Worm (Caenorhabditis elegans) whole organism, young adult: Measurements from ENCODE around the gene pot-1.

ENCODE experiments used
- B0019.2 ChIP-seq: fragments of 200-800 bp; sonication (Bioruptor generic); conservative IDR thresholded peaks from 2 replicates; pipeline ENCODE4 v1.3.6; 2022; ENCODE audit warnings: missing genetic modification reagents, missing genetic modification characterization, missing compliant biosample characterization
- B0261.1 ChIP-seq: sonication (generic microtip); optimal IDR thresholded peaks from 2 replicates; lab custom pipeline; 2016; ENCODE audit warnings: mild to moderate bottlenecking, missing genetic modification characterization, moderate library complexity, missing compliant biosample characterization
- C06A6.2 ChIP-seq: fragments of 200-800 bp; sonication (Bioruptor generic); conservative IDR thresholded peaks from 2 replicates; pipeline ENCODE4 v1.3.6; 2022; ENCODE audit warnings: missing genetic modification characterization, missing compliant biosample characterization
- C17E4.6 ChIP-seq: fragments of 200-800 bp; sonication (Bioruptor generic); IDR thresholded peaks from 2 replicates; pipeline ENCODE4 v1.3.6; 2022; ENCODE audit warnings: missing genetic modification reagents, missing genetic modification characterization, missing compliant biosample characterization
- F22D6.2 ChIP-seq: sonication (generic microtip); optimal IDR thresholded peaks from 2 replicates; lab custom pipeline; 2016; ENCODE audit warnings: mild to moderate bottlenecking, missing genetic modification characterization, missing compliant biosample characterization
- F33H1.4 ChIP-seq: fragments of 200-800 bp; sonication (Bioruptor generic); IDR thresholded peaks from 2 replicates; pipeline ENCODE4 v1.3.6; 2022; ENCODE audit warnings: missing genetic modification reagents, missing genetic modification characterization, missing compliant biosample characterization
- F57C9.4 ChIP-seq: sonication (generic microtip); optimal IDR thresholded peaks from 2 replicates; lab custom pipeline; 2017; ENCODE audit warnings: mild to moderate bottlenecking, missing genetic modification characterization, missing compliant biosample characterization
- K11D2.4 ChIP-seq: fragments of 200-800 bp; sonication (Bioruptor generic); IDR thresholded peaks from 2 replicates; pipeline ENCODE4 v1.3.6; 2022; ENCODE audit warnings: missing genetic modification reagents, missing genetic modification characterization, missing compliant biosample characterization
- akir-1 ChIP-seq: fragments of 200-800 bp; sonication (Bioruptor generic); optimal IDR thresholded peaks from 2 replicates; lab custom pipeline; 2018; ENCODE audit warnings: mild to moderate bottlenecking, missing genetic modification characterization, moderate library complexity, missing compliant biosample characterization
- aptf-3 ChIP-seq: fragments of 200-800 bp; sonication (Bioruptor generic); IDR thresholded peaks from 2 replicates; pipeline ENCODE4 v1.3.6; 2022; ENCODE audit warnings: missing genetic modification characterization, missing compliant biosample characterization
- athp-1 ChIP-seq: sonication (generic microtip); optimal IDR thresholded peaks from 2 replicates; lab custom pipeline; 2017; ENCODE audit warnings: mild to moderate bottlenecking, missing genetic modification characterization, missing compliant biosample characterization
- attf-6 ChIP-seq: fragments of 200-800 bp; sonication (Bioruptor generic); IDR thresholded peaks from 2 replicates; pipeline ENCODE4 v1.3.6; 2022; ENCODE audit warnings: missing genetic modification reagents, missing genetic modification characterization, missing compliant biosample characterization
- bed-2 ChIP-seq: fragments of 200-800 bp; sonication (Bioruptor generic); IDR thresholded peaks from 2 replicates; pipeline ENCODE4 v1.3.6; 2022; ENCODE audit warnings: missing genetic modification reagents, missing genetic modification characterization, missing compliant biosample characterization
- ceh-27 ChIP-seq: fragments of 200-800 bp; sonication (Bioruptor generic); optimal IDR thresholded peaks from 2 replicates; lab custom pipeline; 2018; ENCODE audit warnings: mild to moderate bottlenecking, missing genetic modification characterization, moderate library complexity, missing compliant biosample characterization
- ceh-91 ChIP-seq: fragments of 200-800 bp; sonication (Bioruptor generic); IDR thresholded peaks from 2 replicates; pipeline ENCODE4 v1.3.6; 2022; ENCODE audit warnings: missing genetic modification reagents, missing genetic modification characterization, missing compliant biosample characterization
- chd-7 ChIP-seq: sonication (generic microtip); optimal IDR thresholded peaks from 2 replicates; lab custom pipeline; 2016; ENCODE audit warnings: mild to moderate bottlenecking, missing genetic modification characterization, moderate library complexity, missing compliant biosample characterization
- efl-1 ChIP-seq: fragments of 150-350 bp; optimal IDR thresholded peaks from 2 replicates; lab custom pipeline; 2014; ENCODE audit warnings: missing biosample characterization, missing genetic modification reagents, missing genetic modification characterization
- egl-44 ChIP-seq: fragments of 200-800 bp; sonication (Bioruptor generic); IDR thresholded peaks from 2 replicates; pipeline ENCODE4 v1.3.6; 2022; ENCODE audit warnings: missing genetic modification reagents, missing genetic modification characterization, missing compliant biosample characterization
- egrh-3 ChIP-seq: fragments of 200-800 bp; sonication (Bioruptor generic); IDR thresholded peaks from 2 replicates; pipeline ENCODE4 v1.3.6; 2022; ENCODE audit warnings: missing genetic modification reagents, missing genetic modification characterization, missing compliant biosample characterization
- him-1 ChIP-seq: sonication (generic microtip); optimal IDR thresholded peaks from 2 replicates; lab custom pipeline; 2016; ENCODE audit warnings: missing genotype, missing genetic modification reagents, missing genetic modification characterization, missing compliant biosample characterization
- hlh-12 ChIP-seq: sonication (generic microtip); optimal IDR thresholded peaks from 2 replicates; lab custom pipeline; 2016; ENCODE audit warnings: missing genetic modification characterization, missing compliant biosample characterization
- hsf-1 ChIP-seq: fragments of 200-800 bp; sonication (Bioruptor generic); IDR thresholded peaks from 2 replicates; pipeline ENCODE4 v1.3.6; 2022; ENCODE audit warnings: missing genetic modification reagents, missing genetic modification characterization, missing compliant biosample characterization
- let-607 ChIP-seq, 2 experiments: fragments of 200-800 bp in 1 of 2; sonication (Bioruptor generic) in 1 of 2; sonication (generic microtip) in 1 of 2; optimal IDR thresholded peaks; 2 replicates each; lab custom pipeline; 2016 to 2018; ENCODE audit warnings: mild to moderate bottlenecking in 2 of 2, missing compliant biosample characterization in 2 of 2, missing genetic modification characterization in 2 of 2, moderate library complexity in 2 of 2, missing genotype in 1 of 2
- lin-26 ChIP-seq: fragments of 200-800 bp; sonication (Bioruptor generic); IDR thresholded peaks from 2 replicates; pipeline ENCODE4 v1.3.6; 2022; ENCODE audit warnings: missing genetic modification reagents, missing genetic modification characterization, missing compliant biosample characterization
- lin-40 ChIP-seq: sonication (generic microtip); optimal IDR thresholded peaks from 2 replicates; lab custom pipeline; 2016; ENCODE audit warnings: missing genetic modification characterization, mild to moderate bottlenecking, missing compliant biosample characterization, missing genotype, missing genetic modification reagents
- lir-1 ChIP-seq: fragments of 200-800 bp; sonication (Bioruptor generic); conservative IDR thresholded peaks from 2 replicates; pipeline ENCODE4 v1.3.6; 2022; ENCODE audit warnings: missing genetic modification reagents, missing genetic modification characterization, missing compliant biosample characterization
- mel-28 ChIP-seq: sonication (generic microtip); optimal IDR thresholded peaks from 2 replicates; lab custom pipeline; 2016; ENCODE audit warnings: borderline replicate concordance, mild to moderate bottlenecking, missing genetic modification characterization, missing compliant biosample characterization
- mxl-1 ChIP-seq: sonication (generic microtip); optimal IDR thresholded peaks from 2 replicates; lab custom pipeline; 2016; ENCODE audit warnings: missing genetic modification characterization, missing compliant biosample characterization
- nfya-2 ChIP-seq: fragments of 200-800 bp; sonication (Bioruptor generic); IDR thresholded peaks from 2 replicates; pipeline ENCODE4 v1.3.6; 2022; ENCODE audit warnings: missing genetic modification reagents, missing genetic modification characterization, missing compliant biosample characterization
- nhr-80 ChIP-seq: sonication (generic microtip); optimal IDR thresholded peaks from 2 replicates; lab custom pipeline; 2016; ENCODE audit warnings: missing genetic modification characterization, missing compliant biosample characterization
- nhr-90 ChIP-seq: sonication (generic microtip); optimal IDR thresholded peaks from 2 replicates; lab custom pipeline; 2016; ENCODE audit warnings: missing genotype, mild to moderate bottlenecking, missing genetic modification characterization, missing compliant biosample characterization
- pbrm-1 ChIP-seq: fragments of 200-800 bp; sonication (Bioruptor generic); IDR thresholded peaks from 2 replicates; pipeline ENCODE4 v1.3.6; 2022; ENCODE audit warnings: missing genetic modification reagents, missing genetic modification characterization, missing compliant biosample characterization
- repo-1 ChIP-seq: sonication (generic microtip); optimal IDR thresholded peaks from 2 replicates; lab custom pipeline; 2017; ENCODE audit warnings: mild to moderate bottlenecking, missing genetic modification characterization, missing compliant biosample characterization
- snpc-1.1 ChIP-seq: sonication (generic microtip); optimal IDR thresholded peaks from 2 replicates; lab custom pipeline; 2017; ENCODE audit warnings: missing genetic modification characterization, mild to moderate bottlenecking, missing compliant biosample characterization, antibody characterized with exemption, moderate library complexity, missing genotype, missing genetic modification reagents; ENCODE audit not compliant: insufficient read depth
- snpc-3.4 ChIP-seq: sonication (generic microtip); optimal IDR thresholded peaks from 2 replicates; lab custom pipeline; 2017; ENCODE audit warnings: missing genetic modification characterization, mild to moderate bottlenecking, missing compliant biosample characterization, antibody characterized with exemption, moderate library complexity, missing genotype, missing genetic modification reagents
- tbp1 ChIP-seq: fragments of 200-800 bp; sonication (Bioruptor generic); optimal IDR thresholded peaks from 2 replicates; lab custom pipeline; 2018; ENCODE audit warnings: mild to moderate bottlenecking, missing genetic modification characterization, missing compliant biosample characterization
- tbx-9 ChIP-seq: sonication (generic microtip); optimal IDR thresholded peaks from 2 replicates; lab custom pipeline; 2016; ENCODE audit warnings: borderline replicate concordance, missing genetic modification characterization, inconsistent platforms, missing compliant biosample characterization
- unc-130 ChIP-seq: sonication (generic microtip); optimal IDR thresholded peaks from 2 replicates; lab custom pipeline; 2016; ENCODE audit warnings: missing genetic modification reagents, missing genetic modification characterization, missing compliant biosample characterization
- xnd-1 ChIP-seq: sonication (generic microtip); optimal IDR thresholded peaks from 2 replicates; lab custom pipeline; 2016; ENCODE audit warnings: missing genotype, missing genetic modification reagents, missing genetic modification characterization, missing compliant biosample characterization
- ztf-26 ChIP-seq: sonication (generic microtip); optimal IDR thresholded peaks from 2 replicates; lab custom pipeline; 2017; ENCODE audit warnings: missing genetic modification characterization, missing compliant biosample characterization
- ztf-3 ChIP-seq: fragments of 200-800 bp; sonication (Bioruptor generic); optimal IDR thresholded peaks from 2 replicates; lab custom pipeline; 2018; ENCODE audit warnings: mild to moderate bottlenecking, missing genetic modification characterization, missing compliant biosample characterization

The pot-1 gene

ce11 chrIII:7178497-7178896, 45.0 kb upstream of the pot-1 start (continued):
- no peak for TF ChIP-seq bed-2
- TF ChIP-seq chd-7 (tag; lab: Kevin White, UChicago): no peak
- no peak for TF ChIP-seq lir-1 (GFP tag; lab: Robert Waterston, UW)
- TF ChIP-seq C17E4.6 (GFP tag; lab: Robert Waterston, UW): no peak
- TF ChIP-seq nhr-90: no peak
- TF ChIP-seq F33H1.4 (GFP tag; lab: Robert Waterston, UW): peak; percentile 49
- no peak for TF ChIP-seq mxl-1
- TF ChIP-seq ztf-26 (tag; lab: Kevin White, UChicago): no peak
- TF ChIP-seq nfya-2 (GFP tag; lab: Robert Waterston, UW): 0 out of 2 replicates have a peak, but pooled peaks have one; percentile 54
- peak; percentile 3 for TF ChIP-seq snpc-3.4 (tag; lab: Kevin White, UChicago)
- TF ChIP-seq xnd-1 (tag; lab: Kevin White, UChicago): no peak
- no peak for TF ChIP-seq K11D2.4
- no peak for TF ChIP-seq him-1 (tag; lab: Kevin White, UChicago)
- no peak for TF ChIP-seq unc-130 (GFP tag; lab: Kevin White, UChicago)
- TF ChIP-seq athp-1 (tag; lab: Kevin White, UChicago): peak; percentile 71
- no peak for TF ChIP-seq B0261.1 (tag; lab: Kevin White, UChicago)
- no peak for TF ChIP-seq ceh-27 (GFP tag; lab: Kevin White, UChicago)
- TF ChIP-seq pbrm-1 (GFP tag; lab: Robert Waterston, UW): peak; percentile 51; the same call in 1 of the 2 replicates
- no peak for TF ChIP-seq efl-1
- TF ChIP-seq tbp1 (GFP tag; lab: Kevin White, UChicago): peak; percentile 35
- TF ChIP-seq nhr-80 (tag; lab: Kevin White, UChicago): no peak
- TF ChIP-seq snpc-1.1: no peak
- no peak for TF ChIP-seq ceh-91 (GFP tag; lab: Robert Waterston, UW)
- TF ChIP-seq tbx-9 (tag; lab: Kevin White, UChicago): no peak
- TF ChIP-seq akir-1 (GFP tag; lab: Kevin White, UChicago): no peak
- no peak for TF ChIP-seq C06A6.2 (GFP tag; lab: Robert Waterston, UW)
- TF ChIP-seq B0019.2 (GFP tag; lab: Robert Waterston, UW): no peak
- TF ChIP-seq aptf-3 (GFP tag; lab: Robert Waterston, UW): 0 out of 2 replicates have a peak, but pooled peaks have one; percentile 10
- TF ChIP-seq lin-26 (GFP tag; lab: Robert Waterston, UW): peak; percentile 78
- no peak for TF ChIP-seq egl-44
- no peak for TF ChIP-seq ztf-3
- no peak for TF ChIP-seq mel-28 (tag; lab: Kevin White, UChicago)
- TF ChIP-seq let-607 (tag; optimal IDR thresholded peaks at IDR 0.05; lab: Kevin White, UChicago): no peak
- TF ChIP-seq hsf-1 (GFP tag; lab: Robert Waterston, UW): peak; percentile 65; the same call in 1 of the 2 replicates
- TF ChIP-seq F22D6.2: no peak
- TF ChIP-seq egrh-3: no peak
- TF ChIP-seq F57C9.4 (tag; lab: Kevin White, UChicago): no peak

DNA sequence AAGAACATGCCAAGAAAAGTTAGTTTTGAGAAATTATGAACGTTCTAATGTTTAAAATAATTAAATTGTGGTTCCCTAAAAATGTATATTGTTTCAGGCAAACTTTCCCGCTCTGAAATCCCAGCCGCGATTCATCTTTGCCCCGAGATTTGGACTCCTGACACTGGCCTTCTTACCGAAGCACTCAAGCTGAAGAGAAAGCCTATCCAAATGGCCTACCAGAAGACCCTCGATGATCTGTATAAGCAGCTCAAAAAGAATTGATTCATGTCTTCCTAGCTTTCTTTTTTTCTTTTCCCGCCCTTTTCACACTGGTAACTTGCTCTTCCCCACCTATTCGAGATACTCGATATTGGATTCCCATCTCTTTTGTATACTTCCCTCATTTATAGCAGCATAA, 36.6 kb upstream of the pot-1 start:
- no peak for TF ChIP-seq attf-6 (GFP tag; lab: Robert Waterston, UW)
- TF ChIP-seq B0019.2 (GFP tag; lab: Robert Waterston, UW): no peak

DNA sequence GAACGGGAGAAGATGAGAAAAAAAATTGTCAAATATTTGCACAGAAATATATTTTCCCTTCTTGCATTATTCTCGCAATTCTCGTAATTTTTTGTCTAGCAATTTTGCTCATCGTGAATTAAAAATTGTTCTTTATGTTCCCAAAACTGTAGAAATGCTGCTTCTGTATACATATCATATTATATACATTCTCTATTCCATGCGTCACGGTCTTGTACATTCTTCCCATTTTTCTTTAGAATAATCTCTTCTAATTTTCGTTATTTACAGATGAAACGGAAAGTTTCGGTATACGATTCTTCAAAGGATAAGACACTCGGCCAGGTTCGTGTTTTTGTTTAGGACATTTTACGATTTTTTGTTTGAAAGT, 34.1 kb upstream of the pot-1 start, which contains the start of gene acs-4:
Gene acs-4, plus strand, starts transcription at position 271 of the 370 bp plus-strand sequence.
- TF ChIP-seq hlh-12: no peak
- TF ChIP-seq F33H1.4 (GFP tag; lab: Robert Waterston, UW): no peak
- no peak for TF ChIP-seq repo-1 (tag; lab: Kevin White, UChicago)
- no peak for TF ChIP-seq lin-40 (tag; lab: Kevin White, UChicago)
- TF ChIP-seq B0261.1 (tag; lab: Kevin White, UChicago): no peak
